Worm (Caenorhabditis elegans): ENCODE results near the gene K02A6.2.

DNA sequence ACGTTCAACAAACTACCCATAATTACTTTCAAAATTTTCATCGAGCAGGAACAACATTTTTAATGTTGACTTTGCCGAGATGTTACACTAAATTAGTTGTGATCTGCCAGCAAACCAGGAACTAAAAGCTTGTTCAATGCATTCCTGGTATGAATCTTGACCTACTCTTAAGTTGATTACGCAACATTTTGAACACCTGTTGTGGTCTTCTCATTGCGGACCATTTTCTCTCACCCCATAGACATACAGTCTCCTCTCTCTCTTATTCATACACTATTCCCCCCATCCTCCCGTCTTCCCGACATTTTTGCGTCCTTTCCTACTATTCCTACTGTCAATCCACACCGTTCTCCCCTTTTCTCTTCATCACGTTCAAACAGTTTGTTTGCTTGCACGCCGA, 48.7 kb upstream of the K02A6.2 start:
- no peak for TF ChIP-seq elt-1 (tag; optimal IDR thresholded peaks at IDR 0.05)
- TF ChIP-seq elt-2 (tag; optimal IDR thresholded peaks at IDR 0.05) = no peak
- TF ChIP-seq zag-1 (tag; optimal IDR thresholded peaks at IDR 0.05) = no peak
- no peak for TF ChIP-seq nfya-1 (tag; optimal IDR thresholded peaks at IDR 0.05; ENCODE audit: insufficient read depth)
- no peak for TF ChIP-seq unc-39 (tag; optimal IDR thresholded peaks at IDR 0.05)
- no peak for TF ChIP-seq ZK546.5 (tag; optimal IDR thresholded peaks at IDR 0.05)
- no peak for TF ChIP-seq ztf-11 (tag; optimal IDR thresholded peaks at IDR 0.05)

Measured in whole organism, L3 larva.